Fruit fly (Drosophila melanogaster) whole organism, embryonic: Measurements from ENCODE around the gene CG15024.

Source experiments
- Awh ChIP-seq: fragments of 200-800 bp; sonication (Bioruptor generic); IDR thresholded peaks from 2 replicates; pipeline ENCODE4, ENCODE4 v1.3.6; 2022; ENCODE audit warnings: missing biosample characterization, missing genetic modification characterization
- CG10565 ChIP-seq: fragments of 200-800 bp; sonication (Bioruptor generic); optimal IDR thresholded peaks from 3 replicates; lab custom pipeline; 2016; ENCODE audit warnings: missing biosample characterization, mild to moderate bottlenecking, missing genetic modification characterization
- CG2678 ChIP-seq: fragments of 200-800 bp; sonication (Bioruptor generic); optimal IDR thresholded peaks from 3 replicates; lab custom pipeline; 2019; ENCODE audit warnings: missing biosample characterization, mild to moderate bottlenecking, missing genetic modification characterization, moderate library complexity
- CG3407 ChIP-seq: fragments of 200-800 bp; sonication (Bioruptor generic); optimal IDR thresholded peaks from 2 replicates; lab custom pipeline; 2018; ENCODE audit warnings: missing biosample characterization, mild to moderate bottlenecking, missing genetic modification characterization
- CG42726 ChIP-seq: fragments of 200-800 bp; sonication (Bioruptor generic); IDR thresholded peaks from 2 replicates; pipeline ENCODE4 v1.3.6; 2022; ENCODE audit warnings: missing biosample characterization, missing genetic modification characterization; ENCODE audit not compliant: partially characterized antibody
- CG6175 ChIP-seq: fragments of 200-800 bp; sonication (Bioruptor generic); IDR thresholded peaks from 3 replicates; pipeline ENCODE4 v1.3.6; 2022; ENCODE audit warnings: missing biosample characterization, missing genetic modification characterization
- E2f1 ChIP-seq: fragments of 200-800 bp; sonication (Bioruptor generic); IDR thresholded peaks from 2 replicates; pipeline ENCODE4 v1.3.6; 2022; ENCODE audit warnings: missing biosample characterization, missing genetic modification characterization
- Ets65A ChIP-seq: fragments of 200-800 bp; sonication (Bioruptor generic); peaks from one replicate; lab custom pipeline; 2016; ENCODE audit warnings: missing biosample characterization, missing genetic modification characterization
- Fer1 ChIP-seq: fragments of 200-800 bp; sonication (Bioruptor generic); optimal IDR thresholded peaks from 2 replicates; lab custom pipeline; 2017; ENCODE audit warnings: missing biosample characterization, mild to moderate bottlenecking, missing genetic modification characterization
- Sox102F ChIP-seq: fragments of 200-800 bp; sonication (Bioruptor generic); optimal IDR thresholded peaks from 2 replicates; lab custom pipeline; 2018; ENCODE audit warnings: missing biosample characterization, mild to moderate bottlenecking, missing genetic modification characterization, moderate library complexity
- chn ChIP-seq: fragments of 200-800 bp; sonication (Bioruptor generic); optimal IDR thresholded peaks from 2 replicates; lab custom pipeline; 2016; ENCODE audit warnings: missing biosample characterization, missing genetic modification characterization
- dpn ChIP-seq, 2 experiments: fragments of 200-800 bp; sonication (Bioruptor generic); optimal IDR thresholded peaks; 3 replicates each; lab custom pipeline; 2016; ENCODE audit warnings: missing biosample characterization in 2 of 2, missing genetic modification characterization in 2 of 2
- fru ChIP-seq: fragments of >200 bp; optimal IDR thresholded peaks from 2 replicates; lab custom pipeline; 2017
- usp ChIP-seq: fragments of >200 bp; optimal IDR thresholded peaks from 2 replicates; lab custom pipeline; 2017; ENCODE audit warnings: missing biosample characterization, missing genetic modification characterization

DNA sequence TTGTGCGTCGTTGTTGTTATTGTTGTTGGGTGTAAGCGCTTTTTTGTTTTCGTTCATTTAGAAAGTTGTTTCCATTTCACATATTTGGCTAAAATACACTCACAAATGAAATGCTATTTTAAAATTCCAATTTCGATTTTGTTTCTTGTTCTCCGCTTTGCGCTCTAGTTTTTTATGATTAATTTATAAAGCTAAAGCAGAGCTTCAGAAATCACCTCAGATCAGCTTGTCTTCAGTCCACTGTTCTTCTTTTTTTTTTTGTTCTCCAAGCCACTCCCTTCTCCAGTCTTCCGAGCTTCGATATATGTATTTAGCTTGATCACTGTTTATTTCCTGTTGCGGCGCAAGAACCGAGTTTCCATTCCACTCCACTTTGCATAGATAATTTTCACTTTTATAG lies 44.2 kb upstream of the CG15024 start:
- TF ChIP-seq chn, result no peak
- TF ChIP-seq Ets65A (GFP tag; lab: Kevin White, UChicago), result no peak
- TF ChIP-seq E2f1, result no peak
- no peak for TF ChIP-seq CG3407 (GFP tag; lab: Kevin White, UChicago)
- TF ChIP-seq Fer1 (GFP tag; lab: Kevin White, UChicago), result no peak
- TF ChIP-seq dpn (GFP tag; optimal IDR thresholded peaks at IDR 0.05; lab: Kevin White, UChicago), result no peak
- TF ChIP-seq CG2678 (tag; lab: Kevin White, UChicago), result no peak
- TF ChIP-seq usp, result no peak
- no peak for TF ChIP-seq CG6175 (GFP tag; lab: Robert Waterston, UW)
- TF ChIP-seq fru (lab: Kevin White, UChicago), result no peak
- no peak for TF ChIP-seq CG10565 (GFP tag; lab: Kevin White, UChicago)
- no peak for TF ChIP-seq CG42726 (GFP tag; lab: Robert Waterston, UW)
- TF ChIP-seq Sox102F (GFP tag; lab: Kevin White, UChicago), result no peak
- no peak for TF ChIP-seq Awh (GFP tag; lab: Robert Waterston, UW)
